Fruit fly (Drosophila melanogaster) whole organism, pupa: ENCODE measurements around the gene att-ORFB.

ENCODE experiments used
- CG32121 ChIP-seq: fragments of 200-800 bp; sonication (Bioruptor generic); IDR thresholded peaks from 2 replicates; pipeline ENCODE4 v1.3.6; 2022; ENCODE audit warnings: missing biosample characterization, missing genetic modification characterization
- CG4496 ChIP-seq: fragments of 200-800 bp; sonication (Bioruptor generic); IDR thresholded peaks from 3 replicates; pipeline ENCODE4 v1.3.6; 2022; ENCODE audit warnings: missing biosample characterization, missing genetic modification characterization
- EcR ChIP-seq: fragments of 200-800 bp; sonication (Bioruptor generic); optimal IDR thresholded peaks from 3 replicates; lab custom pipeline; 2019; ENCODE audit warnings: missing biosample characterization, missing genetic modification characterization, mild to moderate bottlenecking, moderate library complexity, missing genetic modification reagents
- Ets98B ChIP-seq: fragments of 200-800 bp; sonication (Bioruptor generic); IDR thresholded peaks from 2 replicates; pipeline ENCODE4 v1.3.6; 2022; ENCODE audit warnings: missing biosample characterization, missing genetic modification characterization

- TF ChIP-seq CG4496 (GFP tag; lab: Robert Waterston, UW): peak; percentile 41; the same call in 2 of the 3 replicates
- peak; percentile 34 for TF ChIP-seq Ets98B (GFP tag; lab: Robert Waterston, UW)
- TF ChIP-seq EcR (GFP tag; lab: Kevin White, UChicago): no peak
- TF ChIP-seq CG32121: 0 out of 2 replicates have a peak, but pooled peaks have one; percentile 13
These were observed 34.2 kb upstream of the att-ORFB start, which contains the start of gene Srp72 for dm6 chr3R:20588480-20588785.
